Fruit fly (Drosophila melanogaster) whole organism, embryonic: ENCODE measurements around the gene scramb2.

Experiments
- Atf3 ChIP-seq: fragments of 200-800 bp; sonication (Bioruptor generic); optimal IDR thresholded peaks from 3 replicates; lab custom pipeline; 2016; ENCODE audit warnings: missing biosample characterization, missing genetic modification characterization
- C15 ChIP-seq: fragments of 200-800 bp; sonication (Bioruptor generic); IDR thresholded peaks from 3 replicates; pipeline ENCODE4 v1.3.6; 2022; ENCODE audit warnings: missing biosample characterization, missing genetic modification characterization
- CG10321 ChIP-seq: fragments of 200-800 bp; sonication (Bioruptor generic); IDR thresholded peaks from 2 replicates; pipeline ENCODE4 v1.3.6; 2022; ENCODE audit warnings: missing biosample characterization, missing genetic modification characterization
- CG10654 ChIP-seq: fragments of 200-800 bp; sonication (Bioruptor generic); optimal IDR thresholded peaks from 2 replicates; lab custom pipeline; 2016; ENCODE audit warnings: missing biosample characterization, missing genetic modification characterization
- CG11398 ChIP-seq: fragments of 200-800 bp; sonication (Bioruptor generic); optimal IDR thresholded peaks from 2 replicates; lab custom pipeline; 2016; ENCODE audit warnings: missing biosample characterization, missing genetic modification characterization
- CG11695 ChIP-seq: fragments of 200-800 bp; sonication (Bioruptor generic); IDR thresholded peaks from 3 replicates; pipeline ENCODE4 v1.3.6; 2022; ENCODE audit warnings: missing biosample characterization, missing genetic modification characterization
- CG12155 ChIP-seq: fragments of 200-800 bp; sonication (Bioruptor generic); optimal IDR thresholded peaks from 3 replicates; lab custom pipeline; 2016; ENCODE audit warnings: missing biosample characterization, missing genetic modification characterization
- CG12219 ChIP-seq: fragments of 200-800 bp; sonication (Bioruptor generic); optimal IDR thresholded peaks from 3 replicates; lab custom pipeline; 2018; ENCODE audit warnings: missing biosample characterization, mild to moderate bottlenecking, missing genetic modification characterization
- CG12236 ChIP-seq: fragments of 200-800 bp; sonication (Bioruptor generic); optimal IDR thresholded peaks from 2 replicates; lab custom pipeline; 2016; ENCODE audit warnings: missing biosample characterization, missing genetic modification characterization
- CG14710 ChIP-seq: fragments of 200-800 bp; sonication (Bioruptor generic); optimal IDR thresholded peaks from 3 replicates; lab custom pipeline; 2019; ENCODE audit warnings: missing biosample characterization, mild to moderate bottlenecking, missing genetic modification characterization, moderate library complexity
- CG15073 ChIP-seq: fragments of 200-800 bp; sonication (Bioruptor generic); optimal IDR thresholded peaks from 2 replicates; lab custom pipeline; 2016; ENCODE audit warnings: missing biosample characterization, missing genetic modification characterization
- CG17385 ChIP-seq: fragments of 200-800 bp; sonication (Bioruptor generic); optimal IDR thresholded peaks from 3 replicates; lab custom pipeline; 2018; ENCODE audit warnings: missing biosample characterization, mild to moderate bottlenecking, missing genetic modification characterization
- CG17802 ChIP-seq: fragments of 200-800 bp; sonication (Bioruptor generic); optimal IDR thresholded peaks from 2 replicates; lab custom pipeline; 2018; ENCODE audit warnings: missing biosample characterization, mild to moderate bottlenecking, missing genetic modification characterization, moderate library complexity
- CG18262 ChIP-seq: fragments of 200-800 bp; optimal IDR thresholded peaks from 3 replicates; lab custom pipeline; 2019; ENCODE audit warnings: missing biosample characterization, mild to moderate bottlenecking, missing genetic modification characterization, moderate library complexity
- CG2202 ChIP-seq: fragments of 200-800 bp; sonication (Bioruptor generic); optimal IDR thresholded peaks from 2 replicates; lab custom pipeline; 2018; ENCODE audit warnings: missing biosample characterization, mild to moderate bottlenecking, missing genetic modification characterization
- CG2875 ChIP-seq: fragments of 200-800 bp; sonication (Bioruptor generic); optimal IDR thresholded peaks from 2 replicates; lab custom pipeline; 2017; ENCODE audit warnings: missing biosample characterization, mild to moderate bottlenecking, missing genetic modification characterization, missing genetic modification reagents
- CG4617 ChIP-seq: fragments of 200-800 bp; sonication (Bioruptor generic); optimal IDR thresholded peaks from 3 replicates; lab custom pipeline; 2016; ENCODE audit warnings: missing biosample characterization, missing genetic modification characterization, borderline replicate concordance
- CG6791 ChIP-seq: fragments of 200-800 bp; sonication (Bioruptor generic); IDR thresholded peaks from 3 replicates; pipeline ENCODE4 v1.3.6; 2022; ENCODE audit warnings: missing biosample characterization, missing genetic modification characterization; ENCODE audit not compliant: partially characterized antibody
- CG9817 ChIP-seq: fragments of 200-800 bp; sonication (Bioruptor generic); optimal IDR thresholded peaks from 2 replicates; lab custom pipeline; 2018; ENCODE audit warnings: missing biosample characterization, mild to moderate bottlenecking, missing genetic modification characterization, moderate library complexity
- Deaf1 ChIP-seq: fragments of 200-800 bp; optimal IDR thresholded peaks from 3 replicates; lab custom pipeline; 2019; ENCODE audit warnings: missing biosample characterization, mild to moderate bottlenecking, missing genetic modification characterization, moderate library complexity
- Doc3 ChIP-seq: fragments of 200-800 bp; sonication (Bioruptor generic); IDR thresholded peaks from 3 replicates; pipeline ENCODE4 v1.3.6; 2022; ENCODE audit warnings: missing biosample characterization, missing genetic modification characterization; ENCODE audit not compliant: partially characterized antibody
- ERR ChIP-seq: fragments of 200-800 bp; sonication (Bioruptor generic); optimal IDR thresholded peaks from 2 replicates; lab custom pipeline; 2016; ENCODE audit warnings: missing biosample characterization, missing genetic modification characterization
- HLH4C ChIP-seq: fragments of 200-800 bp; sonication (Bioruptor generic); IDR thresholded peaks from 3 replicates; pipeline ENCODE4 v1.3.6; 2022; ENCODE audit warnings: missing biosample characterization, missing genetic modification characterization; ENCODE audit not compliant: partially characterized antibody
- Hr51 ChIP-seq, 2 experiments: fragments of 200-800 bp; sonication (Bioruptor generic); optimal IDR thresholded peaks; 2 replicates in 1 of 2; 3 replicates in 1 of 2; lab custom pipeline; 2016 to 2018; ENCODE audit warnings: missing biosample characterization in 2 of 2, missing genetic modification characterization in 2 of 2, mild to moderate bottlenecking in 1 of 2, moderate library complexity in 1 of 2
- MESR4 ChIP-seq: fragments of 200-800 bp; sonication (Bioruptor generic); optimal IDR thresholded peaks from 2 replicates; lab custom pipeline; 2018; ENCODE audit warnings: missing biosample characterization, mild to moderate bottlenecking, missing genetic modification characterization, moderate library complexity
- Mrtf ChIP-seq: fragments of 200-800 bp; sonication (Bioruptor generic); IDR thresholded peaks from 3 replicates; pipeline ENCODE4 v1.3.6; 2022; ENCODE audit warnings: missing biosample characterization, missing genetic modification characterization
- NC2α ChIP-seq: fragments of 200-800 bp; sonication (Bioruptor generic); optimal IDR thresholded peaks from 2 replicates; lab custom pipeline; 2016; ENCODE audit warnings: missing biosample characterization, missing genetic modification characterization
- PHDP ChIP-seq: fragments of 200-800 bp; sonication (Bioruptor generic); optimal IDR thresholded peaks from 3 replicates; lab custom pipeline; 2018; ENCODE audit warnings: missing biosample characterization, mild to moderate bottlenecking, missing genetic modification characterization, moderate library complexity
- Sry-δ ChIP-seq: fragments of 200-800 bp; sonication (Bioruptor generic); optimal IDR thresholded peaks from 2 replicates; lab custom pipeline; 2016; ENCODE audit warnings: missing biosample characterization, missing genetic modification characterization
- amos ChIP-seq: fragments of 200-800 bp; sonication (Bioruptor generic); IDR thresholded peaks from 2 replicates; pipeline ENCODE4 v1.3.6; 2022; ENCODE audit warnings: missing biosample characterization, missing genetic modification characterization; ENCODE audit not compliant: partially characterized antibody
- ato ChIP-seq: fragments of 200-800 bp; sonication (Bioruptor generic); IDR thresholded peaks from 2 replicates; pipeline ENCODE4 v1.3.6; 2022; ENCODE audit warnings: missing biosample characterization, missing genetic modification characterization; ENCODE audit not compliant: partially characterized antibody
- bowl ChIP-seq: fragments of 200-800 bp; sonication (Bioruptor generic); IDR thresholded peaks from 2 replicates; pipeline ENCODE4 v1.3.6; 2022; ENCODE audit warnings: missing biosample characterization, missing genetic modification characterization
- dmrt11E ChIP-seq: fragments of 200-800 bp; sonication (Bioruptor generic); optimal IDR thresholded peaks from 3 replicates; lab custom pipeline; 2018; ENCODE audit warnings: missing biosample characterization, mild to moderate bottlenecking, missing genetic modification characterization, moderate library complexity
- dpn ChIP-seq, 2 experiments: fragments of 200-800 bp; sonication (Bioruptor generic); optimal IDR thresholded peaks; 3 replicates each; lab custom pipeline; 2016; ENCODE audit warnings: missing biosample characterization in 2 of 2, missing genetic modification characterization in 2 of 2
- dysf ChIP-seq: fragments of 200-800 bp; sonication (Bioruptor generic); IDR thresholded peaks from 3 replicates; pipeline ENCODE4 v1.3.6; 2022; ENCODE audit warnings: missing biosample characterization, missing genetic modification characterization
- emc ChIP-seq: fragments of 200-800 bp; sonication (Bioruptor generic); optimal IDR thresholded peaks from 2 replicates; lab custom pipeline; 2016; ENCODE audit warnings: missing biosample characterization, missing genetic modification characterization
- fd96Cb ChIP-seq: fragments of 200-800 bp; sonication (Bioruptor generic); optimal IDR thresholded peaks from 2 replicates; lab custom pipeline; 2018; ENCODE audit warnings: missing biosample characterization, mild to moderate bottlenecking, missing genetic modification characterization, moderate library complexity
- gt ChIP-seq: fragments of 200-800 bp; sonication (Bioruptor generic); IDR thresholded peaks from 2 replicates; pipeline ENCODE4 v1.3.6; 2022; ENCODE audit warnings: missing biosample characterization, missing genetic modification characterization
- hth ChIP-seq: fragments of >200 bp; optimal IDR thresholded peaks from 2 replicates; lab custom pipeline; 2017; ENCODE audit warnings: inconsistent platforms
- jing ChIP-seq: fragments of 200-800 bp; sonication (Bioruptor generic); optimal IDR thresholded peaks from 2 replicates; lab custom pipeline; 2018; ENCODE audit warnings: missing biosample characterization, mild to moderate bottlenecking, missing genetic modification characterization
- kah ChIP-seq: fragments of 200-800 bp; sonication (Bioruptor generic); optimal IDR thresholded peaks from 2 replicates; lab custom pipeline; 2018; ENCODE audit warnings: missing biosample characterization, mild to moderate bottlenecking, missing genetic modification characterization
- pho ChIP-seq: fragments of 200-800 bp; sonication (Bioruptor generic); optimal IDR thresholded peaks from 2 replicates; lab custom pipeline; 2016; ENCODE audit warnings: missing biosample characterization, missing genetic modification characterization
- row ChIP-seq: fragments of 200-800 bp; sonication (Bioruptor generic); IDR thresholded peaks from 3 replicates; pipeline ENCODE4 v1.3.6; 2022; ENCODE audit warnings: missing biosample characterization, missing genetic modification characterization
- run ChIP-seq: fragments of 200-800 bp; sonication (Bioruptor generic); optimal IDR thresholded peaks from 3 replicates; lab custom pipeline; 2018; ENCODE audit warnings: missing biosample characterization, mild to moderate bottlenecking, missing genetic modification characterization
- stc ChIP-seq: fragments of 200-800 bp; sonication (Bioruptor generic); IDR thresholded peaks from 2 replicates; pipeline ENCODE4 v1.3.6; 2022; ENCODE audit warnings: missing biosample characterization, missing genetic modification characterization
- ttk ChIP-seq: fragments of 200-800 bp; sonication (Bioruptor generic); IDR thresholded peaks from 2 replicates; pipeline ENCODE4 v2.1.2; 2022; ENCODE audit warnings: missing biosample characterization, missing genetic modification characterization
- usp ChIP-seq: fragments of >200 bp; optimal IDR thresholded peaks from 2 replicates; lab custom pipeline; 2017; ENCODE audit warnings: missing biosample characterization, missing genetic modification characterization
- zen2 ChIP-seq: fragments of 200-800 bp; sonication (Bioruptor generic); IDR thresholded peaks from 3 replicates; pipeline ENCODE4 v1.3.6; 2022; ENCODE audit warnings: missing biosample characterization, missing genetic modification characterization; ENCODE audit not compliant: partially characterized antibody

Gene scramb2

dm6 chr3L:3070274-3071204 is 23.9 kb upstream of the scramb2 start, which contains the start of the genes CG32486 and PAN3 (continued):
- TF ChIP-seq CG12219 (GFP tag; lab: Kevin White, UChicago), result no peak
- TF ChIP-seq Mrtf (GFP tag; lab: Robert Waterston, UW), result no peak
- no peak; the same call in 2 of the 3 replicates for TF ChIP-seq CG11695
- TF ChIP-seq MESR4 (GFP tag; lab: Kevin White, UChicago), result peak; percentile 44
- TF ChIP-seq CG4617, result peak; percentile 76
- peak; percentile 45; the same call in 2 of the 3 replicates for TF ChIP-seq zen2 (GFP tag; lab: Robert Waterston, UW)
- TF ChIP-seq CG12236 (GFP tag; lab: Kevin White, UChicago), result no peak
- peak; percentile 52 for TF ChIP-seq CG18262
- TF ChIP-seq dpn (GFP tag; optimal IDR thresholded peaks at IDR 0.05; lab: Kevin White, UChicago), result peak; percentile 21 to 46
- TF ChIP-seq PHDP, result peak; percentile 47
- peak; percentile 51 for TF ChIP-seq CG12155 (GFP tag; lab: Kevin White, UChicago)
- TF ChIP-seq amos, result peak; percentile 92
- TF ChIP-seq CG10321 (GFP tag; lab: Robert Waterston, UW), result peak; percentile 86
- TF ChIP-seq Sry-δ, result peak; percentile 63
- peak; percentile 62 for TF ChIP-seq CG17385 (GFP tag; lab: Kevin White, UChicago)
- TF ChIP-seq hth (lab: Kevin White, UChicago), result no peak
- no peak for TF ChIP-seq jing (GFP tag; lab: Kevin White, UChicago)
- no peak for TF ChIP-seq NC2α (GFP tag; lab: Kevin White, UChicago)
- no peak for TF ChIP-seq CG17802 (tag; lab: Kevin White, UChicago)
- peak; percentile 55 for TF ChIP-seq Deaf1 (tag; lab: Kevin White, UChicago)
- no peak for TF ChIP-seq usp (GFP tag; lab: Kevin White, UChicago)
- TF ChIP-seq CG2202 (tag; lab: Kevin White, UChicago), result peak; percentile 31
- peak; percentile 83 for TF ChIP-seq CG6791 (GFP tag; lab: Robert Waterston, UW)
- no peak for TF ChIP-seq CG11398
- TF ChIP-seq fd96Cb (tag; lab: Kevin White, UChicago), result no peak
- TF ChIP-seq CG15073 (GFP tag; lab: Kevin White, UChicago), result no peak
- peak; percentile 64 for TF ChIP-seq Doc3 (GFP tag; lab: Robert Waterston, UW)
- peak; percentile 71 for TF ChIP-seq ERR (GFP tag; lab: Kevin White, UChicago)
- peak; percentile 46 for TF ChIP-seq run (tag; lab: Kevin White, UChicago)
- TF ChIP-seq row (GFP tag; lab: Robert Waterston, UW), result peak; percentile 53
- TF ChIP-seq emc (GFP tag; lab: Kevin White, UChicago), result no peak
- peak; percentile 75 for TF ChIP-seq ato (GFP tag; lab: Robert Waterston, UW)
- peak; percentile 38 for TF ChIP-seq kah (GFP tag; lab: Kevin White, UChicago)
- TF ChIP-seq bowl (GFP tag; lab: Robert Waterston, UW), result no peak
- peak; percentile 40 for TF ChIP-seq CG2875 (GFP tag; lab: Kevin White, UChicago)
- TF ChIP-seq Atf3 (GFP tag; lab: Kevin White, UChicago), result no peak
- no peak for TF ChIP-seq gt (GFP tag; lab: Robert Waterston, UW)
- peak; percentile 8 for TF ChIP-seq CG10654
- peak; percentile 20 for TF ChIP-seq pho (GFP tag; lab: Kevin White, UChicago)
- peak; percentile 90 for TF ChIP-seq CG14710 (tag; lab: Kevin White, UChicago)
- peak; percentile 77 for TF ChIP-seq HLH4C (GFP tag; lab: Robert Waterston, UW)
- no peak for TF ChIP-seq C15 (GFP tag; lab: Robert Waterston, UW)
- 0 out of 2 replicates have a peak, but pooled peaks have one; percentile 31 for TF ChIP-seq ttk (GFP tag; lab: Robert Waterston, UW)
- TF ChIP-seq CG9817 (tag; lab: Kevin White, UChicago), result peak; percentile 31
- TF ChIP-seq dysf (GFP tag; lab: Robert Waterston, UW), result peak; percentile 5; the same call in 1 of the 3 replicates
- peak; percentile 64; the same call in 1 of the 2 replicates for TF ChIP-seq stc (GFP tag; lab: Robert Waterston, UW)
- TF ChIP-seq Hr51 (GFP tag; optimal IDR thresholded peaks at IDR 0.05; lab: Kevin White, UChicago), result peak in 1 of 2 experiments; percentile 3
- peak; percentile 51 for TF ChIP-seq dmrt11E
